ENCODE assay signal across 1 fruit fly cellular context in genomic region chr3L:15924811-15925437, dm6.
A peak's percentile ranks its signal among the peaks of the same experiment; 100 is the strongest.
TF ChIP-seq lines count a peak whose summit lies in the region.

Gene sff (minus strand): TSS chr3L:15924861.

TF ChIP-seq in whole organism, embryonic, 481 proteins besides CTCF, POLR2A, EP300 and RAD21 (continued from another document and continues in another):
- TF ChIP-seq CG11247 (GFP tag; IDR thresholded peaks at IDR 0.05; lab: Robert Waterston, UW) = peak; percentile 77
- peak; percentile 87 for TF ChIP-seq CG7839 (tag; optimal IDR thresholded peaks at IDR 0.05; lab: Kevin White, UChicago)
- peak; percentile 18 for TF ChIP-seq ab (GFP tag; optimal IDR thresholded peaks at IDR 0.05; lab: Kevin White, UChicago)
- peak; percentile 84 for TF ChIP-seq CG2202 (tag; optimal IDR thresholded peaks at IDR 0.05; lab: Kevin White, UChicago)
- TF ChIP-seq CG17328 (GFP tag; IDR thresholded peaks at IDR 0.05; lab: Robert Waterston, UW) = peak; percentile 81
- peak; percentile 69 for TF ChIP-seq D19B (GFP tag; optimal IDR thresholded peaks at IDR 0.05; lab: Kevin White, UChicago)
- peak; percentile 75 for TF ChIP-seq Lim3 (GFP tag; IDR thresholded peaks at IDR 0.05; lab: Robert Waterston, UW)
- peak; percentile 81 for TF ChIP-seq CG3847 (GFP tag; IDR thresholded peaks at IDR 0.05; lab: Robert Waterston, UW)
- peak; percentile 72 for TF ChIP-seq gt (GFP tag; IDR thresholded peaks at IDR 0.05; lab: Robert Waterston, UW)
- peak; percentile 70 for TF ChIP-seq pnt (GFP tag; optimal IDR thresholded peaks at IDR 0.05; lab: Kevin White, UChicago)
- TF ChIP-seq schlank (tag; optimal IDR thresholded peaks at IDR 0.05; lab: Kevin White, UChicago) = peak; percentile 38
- peak; percentile 83 for TF ChIP-seq CG6854 (GFP tag; optimal IDR thresholded peaks at IDR 0.05; lab: Kevin White, UChicago)
- no peak for TF ChIP-seq CG8478 (optimal IDR thresholded peaks at IDR 0.05; lab: Kevin White, UChicago)
- TF ChIP-seq Ets65A (GFP tag; lab: Kevin White, UChicago) = peak; percentile 95
- peak; percentile 92 for TF ChIP-seq lab (GFP tag; optimal IDR thresholded peaks at IDR 0.05; lab: Kevin White, UChicago)
- TF ChIP-seq CG1792 (GFP tag; optimal IDR thresholded peaks at IDR 0.05; lab: Kevin White, UChicago) = no peak
- peak; percentile 91 for TF ChIP-seq ken (GFP tag; IDR thresholded peaks at IDR 0.05; lab: Robert Waterston, UW)
- peak; percentile 61 for TF ChIP-seq Camta (GFP tag; optimal IDR thresholded peaks at IDR 0.05; lab: Kevin White, UChicago)
- TF ChIP-seq CG15601 (tag; optimal IDR thresholded peaks at IDR 0.05; lab: Kevin White, UChicago) = peak; percentile 79
- peak; percentile 70 for TF ChIP-seq Elba2 (GFP tag; optimal IDR thresholded peaks at IDR 0.05; lab: Kevin White, UChicago)
- TF ChIP-seq seq (GFP tag; IDR thresholded peaks at IDR 0.05; lab: Robert Waterston, UW) = peak; percentile 88
- TF ChIP-seq unpg (GFP tag; optimal IDR thresholded peaks at IDR 0.05; lab: Kevin White, UChicago) = peak; percentile 88
- TF ChIP-seq gce (GFP tag; IDR thresholded peaks at IDR 0.05; lab: Robert Waterston, UW) = peak; percentile 71
- no peak for TF ChIP-seq CkIIα-i1 (GFP tag; IDR thresholded peaks at IDR 0.05; lab: Robert Waterston, UW)
- TF ChIP-seq zfh2 (GFP tag; optimal IDR thresholded peaks at IDR 0.05; lab: Kevin White, UChicago) = peak; percentile 24
- no peak for TF ChIP-seq CG1832 (GFP tag; optimal IDR thresholded peaks at IDR 0.05; lab: Kevin White, UChicago)
- peak; percentile 84 for TF ChIP-seq Asciz (GFP tag; optimal IDR thresholded peaks at IDR 0.05; lab: Kevin White, UChicago)
- TF ChIP-seq Nf-YA (GFP tag; IDR thresholded peaks at IDR 0.05; lab: Robert Waterston, UW) = peak; percentile 60; the same call in 1 of the 2 replicates
- TF ChIP-seq CG10654 (GFP tag; optimal IDR thresholded peaks at IDR 0.05; lab: Kevin White, UChicago) = peak; percentile 82
- TF ChIP-seq CG12744 (GFP tag; optimal IDR thresholded peaks at IDR 0.05; lab: Kevin White, UChicago) = peak; percentile 18
- TF ChIP-seq CrebB (tag; optimal IDR thresholded peaks at IDR 0.05; lab: Kevin White, UChicago) = peak; percentile 62
- TF ChIP-seq CG4854 (GFP tag; optimal IDR thresholded peaks at IDR 0.05; lab: Kevin White, UChicago) = peak; percentile 55
- TF ChIP-seq Six4 (GFP tag; optimal IDR thresholded peaks at IDR 0.05; lab: Kevin White, UChicago) = peak; percentile 83
- no peak for TF ChIP-seq CG10565 (GFP tag; optimal IDR thresholded peaks at IDR 0.05; lab: Kevin White, UChicago)
- peak; percentile 93 for TF ChIP-seq CG18262 (tag; optimal IDR thresholded peaks at IDR 0.05; lab: Kevin White, UChicago)
- TF ChIP-seq ato (GFP tag; IDR thresholded peaks at IDR 0.05; lab: Robert Waterston, UW; ENCODE audit: partially characterized antibody) = no peak
- peak; percentile 80 for TF ChIP-seq CG5953 (GFP tag; IDR thresholded peaks at IDR 0.05; lab: Robert Waterston, UW)
- TF ChIP-seq Scr (GFP tag; IDR thresholded peaks at IDR 0.05; lab: Robert Waterston, UW; ENCODE audit: partially characterized antibody) = no peak
- peak; percentile 57; the same call in 1 of the 2 replicates for TF ChIP-seq Doc2 (GFP tag; IDR thresholded peaks at IDR 0.05; lab: Robert Waterston, UW)
- TF ChIP-seq toy (GFP tag; IDR thresholded peaks at IDR 0.05; lab: Robert Waterston, UW) = peak; percentile 62; the same call in 1 of the 2 replicates
- peak; percentile 65 for TF ChIP-seq fd3F (GFP tag; optimal IDR thresholded peaks at IDR 0.05; lab: Kevin White, UChicago)
- no peak for TF ChIP-seq h (optimal IDR thresholded peaks at IDR 0.05; lab: Kevin White, UChicago)
- TF ChIP-seq NC2β (GFP tag; optimal IDR thresholded peaks at IDR 0.05; lab: Kevin White, UChicago) = peak; percentile 64
- TF ChIP-seq salm (tag; optimal IDR thresholded peaks at IDR 0.05; lab: Kevin White, UChicago) = peak; percentile 79
- TF ChIP-seq CG1529 (GFP tag; optimal IDR thresholded peaks at IDR 0.05; lab: Kevin White, UChicago) = peak; percentile 84
- peak; percentile 52 for TF ChIP-seq kni (GFP tag; optimal IDR thresholded peaks at IDR 0.05; lab: Kevin White, UChicago)
- TF ChIP-seq CG17359 (tag; optimal IDR thresholded peaks at IDR 0.05; lab: Kevin White, UChicago) = peak; percentile 88
- peak; percentile 47 for TF ChIP-seq CG3163 (GFP tag; optimal IDR thresholded peaks at IDR 0.05; lab: Kevin White, UChicago)
- TF ChIP-seq Dbx (GFP tag; IDR thresholded peaks at IDR 0.05; lab: Robert Waterston, UW) = peak; percentile 87
- peak; percentile 69 for TF ChIP-seq Dad (GFP tag; optimal IDR thresholded peaks at IDR 0.05; lab: Kevin White, UChicago)
- TF ChIP-seq her (GFP tag; optimal IDR thresholded peaks at IDR 0.05; lab: Kevin White, UChicago) = peak; percentile 56
- peak; percentile 63 for TF ChIP-seq Taf1 (GFP tag; IDR thresholded peaks at IDR 0.05; lab: Robert Waterston, UW)
- TF ChIP-seq ewg (GFP tag; optimal IDR thresholded peaks at IDR 0.05; lab: Kevin White, UChicago) = peak; percentile 99
- TF ChIP-seq CG1024 (GFP tag; IDR thresholded peaks at IDR 0.05; lab: Robert Waterston, UW) = peak; percentile 82
- peak; percentile 81 for TF ChIP-seq CG11085 (GFP tag; IDR thresholded peaks at IDR 0.05; lab: Robert Waterston, UW)
- peak; percentile 54 to 71 for TF ChIP-seq Trl (optimal IDR thresholded peaks at IDR 0.05; lab: Kevin White, UChicago)
- peak; percentile 74 for TF ChIP-seq Trl (GFP tag; optimal IDR thresholded peaks at IDR 0.05; lab: Kevin White, UChicago)
- peak; percentile 91 for TF ChIP-seq CG12659 (GFP tag; optimal IDR thresholded peaks at IDR 0.05; lab: Kevin White, UChicago)
- peak; percentile 87 for TF ChIP-seq ara (GFP tag; IDR thresholded peaks at IDR 0.05; lab: Robert Waterston, UW)
- TF ChIP-seq CG6254 (GFP tag; optimal IDR thresholded peaks at IDR 0.05; lab: Kevin White, UChicago) = peak; percentile 100
- TF ChIP-seq Adf1 (GFP tag; IDR thresholded peaks at IDR 0.05; lab: Robert Waterston, UW) = peak; percentile 56; the same call in 1 of the 2 replicates
- peak; percentile 68 for TF ChIP-seq Vsx1 (GFP tag; optimal IDR thresholded peaks at IDR 0.05; lab: Kevin White, UChicago)
- TF ChIP-seq CG4404 (GFP tag; IDR thresholded peaks at IDR 0.05; lab: Robert Waterston, UW) = peak; percentile 89
- TF ChIP-seq Dip2 (GFP tag; IDR thresholded peaks at IDR 0.05; lab: Robert Waterston, UW) = no peak
- peak; percentile 76 for TF ChIP-seq H2.0 (GFP tag; IDR thresholded peaks at IDR 0.05; lab: Robert Waterston, UW)
- peak; percentile 88 for TF ChIP-seq CG14441 (GFP tag; IDR thresholded peaks at IDR 0.05; lab: Robert Waterston, UW)
- TF ChIP-seq dm (GFP tag; optimal IDR thresholded peaks at IDR 0.05; lab: Kevin White, UChicago) = peak; percentile 50
- peak; percentile 91 for TF ChIP-seq az2 (GFP tag; optimal IDR thresholded peaks at IDR 0.05; lab: Kevin White, UChicago)
- peak; percentile 92 for TF ChIP-seq CG18599 (GFP tag; optimal IDR thresholded peaks at IDR 0.05; lab: Kevin White, UChicago)
- TF ChIP-seq sug (tag; optimal IDR thresholded peaks at IDR 0.05; lab: Kevin White, UChicago) = peak; percentile 85
- peak; percentile 83 for TF ChIP-seq CG10147 (GFP tag; optimal IDR thresholded peaks at IDR 0.05; lab: Kevin White, UChicago)
- TF ChIP-seq CG11695 (GFP tag; IDR thresholded peaks at IDR 0.05; lab: Robert Waterston, UW) = peak; percentile 87
- no peak for TF ChIP-seq usp (GFP tag; optimal IDR thresholded peaks at IDR 0.05; lab: Kevin White, UChicago)
- TF ChIP-seq hkb (optimal IDR thresholded peaks at IDR 0.05; lab: Kevin White, UChicago) = no peak
- TF ChIP-seq hkb (GFP tag; IDR thresholded peaks at IDR 0.05; lab: Robert Waterston, UW) = peak; percentile 93
- peak; percentile 33 for TF ChIP-seq en (GFP tag; optimal IDR thresholded peaks at IDR 0.05; lab: Kevin White, UChicago)
- TF ChIP-seq CG18476 (GFP tag; optimal IDR thresholded peaks at IDR 0.05; lab: Kevin White, UChicago) = peak; percentile 70
- peak; percentile 75 for TF ChIP-seq CG17568 (GFP tag; optimal IDR thresholded peaks at IDR 0.05; lab: Kevin White, UChicago)
- peak; percentile 49 for TF ChIP-seq repo (GFP tag; optimal IDR thresholded peaks at IDR 0.05; lab: Kevin White, UChicago)
- peak; percentile 89 for TF ChIP-seq HLH3B (GFP tag; IDR thresholded peaks at IDR 0.05; lab: Robert Waterston, UW)
- TF ChIP-seq CG12236 (GFP tag; optimal IDR thresholded peaks at IDR 0.05; lab: Kevin White, UChicago) = peak; percentile 28
- TF ChIP-seq emc (GFP tag; optimal IDR thresholded peaks at IDR 0.05; lab: Kevin White, UChicago) = no peak
- no peak; the same call in 2 of the 3 replicates for TF ChIP-seq zen2 (GFP tag; IDR thresholded peaks at IDR 0.05; lab: Robert Waterston, UW; ENCODE audit: partially characterized antibody)
- TF ChIP-seq CG11560 (tag; IDR thresholded peaks at IDR 0.05; lab: Robert Waterston, UW) = peak; percentile 79
- TF ChIP-seq D (optimal IDR thresholded peaks at IDR 0.05; lab: Kevin White, UChicago) = no peak
- peak; percentile 87 for TF ChIP-seq D (GFP tag; optimal IDR thresholded peaks at IDR 0.05; lab: Kevin White, UChicago)
- peak; percentile 48; the same call in 1 of the 3 replicates for TF ChIP-seq knrl (GFP tag; IDR thresholded peaks at IDR 0.05; lab: Robert Waterston, UW; ENCODE audit: partially characterized antibody)
- peak; percentile 84 for TF ChIP-seq Usf (GFP tag; optimal IDR thresholded peaks at IDR 0.05; lab: Kevin White, UChicago)
- TF ChIP-seq maf-S (GFP tag; optimal IDR thresholded peaks at IDR 0.05; lab: Kevin White, UChicago) = peak; percentile 30
- TF ChIP-seq dan (GFP tag; IDR thresholded peaks at IDR 0.05; lab: Robert Waterston, UW) = peak; percentile 62; the same call in 1 of the 2 replicates
- peak; percentile 85 for TF ChIP-seq Ptx1 (GFP tag; IDR thresholded peaks at IDR 0.05; lab: Robert Waterston, UW)
- peak; percentile 65 for TF ChIP-seq CG8290 (GFP tag; optimal IDR thresholded peaks at IDR 0.05; lab: Kevin White, UChicago)
- peak; percentile 65 to 74 for TF ChIP-seq CG8290 (tag; optimal IDR thresholded peaks at IDR 0.05; lab: Kevin White, UChicago)
- peak; percentile 88 for TF ChIP-seq CG7372 (GFP tag; IDR thresholded peaks at IDR 0.05; lab: Robert Waterston, UW)
- peak; percentile 83 for TF ChIP-seq CG8359 (GFP tag; optimal IDR thresholded peaks at IDR 0.05; lab: Kevin White, UChicago; ENCODE audit: borderline replicate concordance)
- no peak for TF ChIP-seq hb (GFP tag; IDR thresholded peaks at IDR 0.05; lab: Robert Waterston, UW; ENCODE audit: partially characterized antibody)
- peak; percentile 88 for TF ChIP-seq zen (tag; optimal IDR thresholded peaks at IDR 0.05; lab: Kevin White, UChicago)
- TF ChIP-seq exex (tag; optimal IDR thresholded peaks at IDR 0.05; lab: Kevin White, UChicago) = peak; percentile 48
- peak; percentile 87 for TF ChIP-seq CG3281 (GFP tag; optimal IDR thresholded peaks at IDR 0.05; lab: Kevin White, UChicago)
- TF ChIP-seq Med (GFP tag; lab: Kevin White, UChicago) = peak; percentile 95
- peak; percentile 60 for TF ChIP-seq Mes4 (GFP tag; optimal IDR thresholded peaks at IDR 0.05; lab: Kevin White, UChicago)
- TF ChIP-seq Meics (GFP tag; optimal IDR thresholded peaks at IDR 0.05; lab: Kevin White, UChicago) = peak; percentile 88
- peak; percentile 88 for TF ChIP-seq Sox102F (GFP tag; optimal IDR thresholded peaks at IDR 0.05; lab: Kevin White, UChicago)
- 0 out of 2 replicates have a peak, but pooled peaks have one; percentile 51 for TF ChIP-seq bowl (GFP tag; IDR thresholded peaks at IDR 0.05; lab: Robert Waterston, UW)
- peak; percentile 55; the same call in 1 of the 2 replicates for TF ChIP-seq unc-4 (GFP tag; IDR thresholded peaks at IDR 0.05; lab: Robert Waterston, UW; ENCODE audit: partially characterized antibody)
- peak; percentile 5 for TF ChIP-seq da (GFP tag; optimal IDR thresholded peaks at IDR 0.05; lab: Kevin White, UChicago)
- TF ChIP-seq CG9609 (GFP tag; optimal IDR thresholded peaks at IDR 0.05; lab: Kevin White, UChicago) = peak; percentile 71
- TF ChIP-seq CG8388 (GFP tag; optimal IDR thresholded peaks at IDR 0.05; lab: Kevin White, UChicago) = peak; percentile 83
- TF ChIP-seq ind (GFP tag; optimal IDR thresholded peaks at IDR 0.05; lab: Kevin White, UChicago) = peak; percentile 86
- TF ChIP-seq CG14014 (GFP tag; IDR thresholded peaks at IDR 0.05; lab: Robert Waterston, UW) = peak; percentile 81
- TF ChIP-seq CG6813 (GFP tag; optimal IDR thresholded peaks at IDR 0.05; lab: Kevin White, UChicago) = peak; percentile 89
- peak; percentile 72 for TF ChIP-seq Atf6 (GFP tag; IDR thresholded peaks at IDR 0.05; lab: Robert Waterston, UW)
- TF ChIP-seq sr (GFP tag; IDR thresholded peaks at IDR 0.05; lab: Robert Waterston, UW) = peak; percentile 67; the same call in 1 of the 3 replicates
- peak; percentile 19 for TF ChIP-seq luna (GFP tag; optimal IDR thresholded peaks at IDR 0.05; lab: Kevin White, UChicago)
- peak; percentile 72 for TF ChIP-seq CG2875 (GFP tag; optimal IDR thresholded peaks at IDR 0.05; lab: Kevin White, UChicago)
- TF ChIP-seq HLHmδ (GFP tag; optimal IDR thresholded peaks at IDR 0.05; lab: Kevin White, UChicago) = peak; percentile 85
- peak in 1 of 2 experiments; percentile 81 for TF ChIP-seq chif (GFP tag; optimal IDR thresholded peaks at IDR 0.05; lab: Kevin White, UChicago)
- TF ChIP-seq wor (GFP tag; IDR thresholded peaks at IDR 0.05; lab: Robert Waterston, UW) = peak; percentile 85
- TF ChIP-seq jigr1 (GFP tag; IDR thresholded peaks at IDR 0.05; lab: Robert Waterston, UW) = peak; percentile 76; the same call in 2 of the 3 replicates
- TF ChIP-seq gcm2 (GFP tag; optimal IDR thresholded peaks at IDR 0.05; lab: Kevin White, UChicago) = peak; percentile 41
- TF ChIP-seq CG4820 (GFP tag; optimal IDR thresholded peaks at IDR 0.05; lab: Kevin White, UChicago) = peak; percentile 79
- TF ChIP-seq CG2129 (GFP tag; IDR thresholded peaks at IDR 0.05; lab: Robert Waterston, UW; ENCODE audit: partially characterized antibody) = no peak
- TF ChIP-seq sc (optimal IDR thresholded peaks at IDR 0.05; lab: Kevin White, UChicago) = no peak
- TF ChIP-seq sc (GFP tag; optimal IDR thresholded peaks at IDR 0.05; lab: Kevin White, UChicago) = peak; percentile 85
- TF ChIP-seq CG12942 (GFP tag; optimal IDR thresholded peaks at IDR 0.05; lab: Kevin White, UChicago) = peak; percentile 84
- peak; percentile 36 for TF ChIP-seq pzg (GFP tag; optimal IDR thresholded peaks at IDR 0.05; lab: Kevin White, UChicago)
- peak; percentile 51 for TF ChIP-seq slou (GFP tag; optimal IDR thresholded peaks at IDR 0.05; lab: Kevin White, UChicago)
- TF ChIP-seq fd102C (GFP tag; optimal IDR thresholded peaks at IDR 0.05; lab: Kevin White, UChicago) = peak; percentile 44
- TF ChIP-seq CG8281 (tag; optimal IDR thresholded peaks at IDR 0.05; lab: Kevin White, UChicago) = peak; percentile 66
- peak; percentile 47 for TF ChIP-seq CG31365 (tag; optimal IDR thresholded peaks at IDR 0.05; lab: Kevin White, UChicago)
